Fruit fly (Drosophila melanogaster) whole organism, embryonic: ENCODE results near the gene Cpsf5.

Experiments
- Adf1 ChIP-seq: fragments of 200-800 bp; sonication (Bioruptor generic); IDR thresholded peaks from 2 replicates; pipeline ENCODE4 v1.3.6; 2022; ENCODE audit warnings: missing biosample characterization, missing genetic modification characterization
- CG12299 ChIP-seq: fragments of 200-800 bp; sonication (Bioruptor generic); optimal IDR thresholded peaks from 2 replicates; lab custom pipeline; 2018; ENCODE audit warnings: missing biosample characterization, mild to moderate bottlenecking, missing genetic modification characterization
- CG13894 ChIP-seq: fragments of 200-800 bp; sonication (Bioruptor generic); optimal IDR thresholded peaks from 3 replicates; lab custom pipeline; 2018; ENCODE audit warnings: missing biosample characterization, mild to moderate bottlenecking, missing genetic modification characterization, moderate library complexity
- CG14860 ChIP-seq: fragments of 200-800 bp; sonication (Bioruptor generic); IDR thresholded peaks from 3 replicates; pipeline ENCODE4 v1.3.6; 2022; ENCODE audit warnings: missing biosample characterization, missing genetic modification characterization; ENCODE audit not compliant: partially characterized antibody
- CG15514 ChIP-seq: fragments of 200-800 bp; sonication (Bioruptor generic); optimal IDR thresholded peaks from 3 replicates; lab custom pipeline; 2017; ENCODE audit warnings: missing biosample characterization, missing genetic modification characterization, mild to moderate bottlenecking, moderate library complexity, missing genetic modification reagents
- CG15696 ChIP-seq: fragments of 200-800 bp; sonication (Bioruptor generic); optimal IDR thresholded peaks from 2 replicates; lab custom pipeline; 2019; ENCODE audit warnings: missing biosample characterization, mild to moderate bottlenecking, missing genetic modification characterization, moderate library complexity
- CG17359 ChIP-seq: fragments of 200-800 bp; sonication (Bioruptor generic); optimal IDR thresholded peaks from 3 replicates; lab custom pipeline; 2018; ENCODE audit warnings: missing biosample characterization, mild to moderate bottlenecking, missing genetic modification characterization, moderate library complexity
- CG17829 ChIP-seq: fragments of 200-800 bp; optimal IDR thresholded peaks from 2 replicates; lab custom pipeline; 2019; ENCODE audit warnings: missing biosample characterization, mild to moderate bottlenecking, missing genetic modification characterization, moderate library complexity
- CG2120 ChIP-seq: fragments of 200-800 bp; sonication (Bioruptor generic); optimal IDR thresholded peaks from 3 replicates; lab custom pipeline; 2016; ENCODE audit warnings: missing biosample characterization, missing genetic modification characterization
- CG2129 ChIP-seq: fragments of 200-800 bp; sonication (Bioruptor generic); IDR thresholded peaks from 2 replicates; pipeline ENCODE4 v1.3.6; 2022; ENCODE audit warnings: missing biosample characterization, missing genetic modification characterization; ENCODE audit not compliant: partially characterized antibody
- CG2712 ChIP-seq: fragments of 200-800 bp; optimal IDR thresholded peaks from 3 replicates; lab custom pipeline; 2019; ENCODE audit warnings: missing biosample characterization, mild to moderate bottlenecking, missing genetic modification characterization, moderate library complexity
- CG33557 ChIP-seq: fragments of 200-800 bp; sonication (Bioruptor generic); optimal IDR thresholded peaks from 2 replicates; lab custom pipeline; 2019; ENCODE audit warnings: missing biosample characterization, mild to moderate bottlenecking, missing genetic modification characterization, moderate library complexity
- CG4707 ChIP-seq: fragments of 200-800 bp; sonication (Bioruptor generic); optimal IDR thresholded peaks from 2 replicates; lab custom pipeline; 2018; ENCODE audit warnings: missing biosample characterization, mild to moderate bottlenecking, missing genetic modification characterization, moderate library complexity
- CG6689 ChIP-seq: fragments of 200-800 bp; sonication (Bioruptor generic); IDR thresholded peaks from 2 replicates; pipeline ENCODE4 v1.3.6; 2022; ENCODE audit warnings: missing biosample characterization, missing genetic modification characterization
- CG6813 ChIP-seq: fragments of 200-800 bp; sonication (Bioruptor generic); optimal IDR thresholded peaks from 2 replicates; lab custom pipeline; 2017; ENCODE audit warnings: missing biosample characterization, missing genetic modification characterization, mild to moderate bottlenecking, moderate library complexity, missing genetic modification reagents
- CG8478 ChIP-seq: fragments of >200 bp; optimal IDR thresholded peaks from 2 replicates; lab custom pipeline; 2018
- CG9609 ChIP-seq: fragments of 200-800 bp; sonication (Bioruptor generic); optimal IDR thresholded peaks from 3 replicates; lab custom pipeline; 2016; ENCODE audit warnings: missing biosample characterization, missing genetic modification characterization
- Dad ChIP-seq: fragments of 200-800 bp; sonication (Bioruptor generic); optimal IDR thresholded peaks from 3 replicates; lab custom pipeline; 2016; ENCODE audit warnings: missing biosample characterization, missing genetic modification characterization
- Dll ChIP-seq: fragments of 200-800 bp; sonication (Bioruptor generic); IDR thresholded peaks from 4 replicates; pipeline ENCODE4 v1.3.6; 2022; ENCODE audit warnings: missing biosample characterization, missing genetic modification characterization; ENCODE audit not compliant: partially characterized antibody
- Dref ChIP-seq: fragments of 200-800 bp; sonication (Bioruptor generic); IDR thresholded peaks from 2 replicates; pipeline ENCODE4 v1.3.6; 2022; ENCODE audit warnings: missing biosample characterization, missing genetic modification characterization
- Hsf ChIP-seq: fragments of 200-800 bp; sonication (Bioruptor generic); optimal IDR thresholded peaks from 3 replicates; lab custom pipeline; 2016; ENCODE audit warnings: missing biosample characterization, missing genetic modification characterization
- Jarid2 ChIP-seq: fragments of 200-800 bp; sonication (Bioruptor generic); optimal IDR thresholded peaks from 3 replicates; lab custom pipeline; 2017; ENCODE audit warnings: mild to moderate bottlenecking, missing biosample characterization, missing genetic modification reagents, missing genetic modification characterization
- MESR4 ChIP-seq: fragments of 200-800 bp; sonication (Bioruptor generic); optimal IDR thresholded peaks from 2 replicates; lab custom pipeline; 2018; ENCODE audit warnings: missing biosample characterization, mild to moderate bottlenecking, missing genetic modification characterization, moderate library complexity
- NFAT ChIP-seq: fragments of 200-800 bp; sonication (Bioruptor generic); IDR thresholded peaks from 2 replicates; pipeline ENCODE4 v1.3.6; 2022; ENCODE audit warnings: missing biosample characterization, missing genetic modification characterization
- Nf-YA ChIP-seq: fragments of 200-800 bp; sonication (Bioruptor generic); IDR thresholded peaks from 2 replicates; pipeline ENCODE4 v1.3.6; 2022; ENCODE audit warnings: missing biosample characterization, missing genetic modification characterization
- Scr ChIP-seq: fragments of 200-800 bp; sonication (Bioruptor generic); IDR thresholded peaks from 2 replicates; pipeline ENCODE4 v1.3.6; 2022; ENCODE audit warnings: missing biosample characterization, missing genetic modification characterization; ENCODE audit not compliant: partially characterized antibody
- Xbp1 ChIP-seq: fragments of 200-800 bp; sonication (Bioruptor generic); optimal IDR thresholded peaks from 3 replicates; lab custom pipeline; 2016; ENCODE audit warnings: missing biosample characterization, mild to moderate bottlenecking, missing genetic modification characterization
- bigmax ChIP-seq: fragments of 200-800 bp; sonication (Bioruptor generic); optimal IDR thresholded peaks from 2 replicates; lab custom pipeline; 2018; ENCODE audit warnings: missing biosample characterization, mild to moderate bottlenecking, missing genetic modification characterization
- crp ChIP-seq, 2 experiments: fragments of 200-800 bp; sonication (Bioruptor generic); optimal IDR thresholded peaks; 2 replicates in 1 of 2; 3 replicates in 1 of 2; lab custom pipeline; 2017; ENCODE audit warnings: missing biosample characterization in 2 of 2, missing genetic modification characterization in 2 of 2, mild to moderate bottlenecking in 1 of 2, moderate library complexity in 1 of 2
- dan ChIP-seq: fragments of 200-800 bp; sonication (Bioruptor generic); IDR thresholded peaks from 2 replicates; pipeline ENCODE4 v1.3.6; 2022; ENCODE audit warnings: missing biosample characterization, missing genetic modification characterization
- dm ChIP-seq: fragments of 200-800 bp; sonication (Bioruptor generic); optimal IDR thresholded peaks from 3 replicates; lab custom pipeline; 2016; ENCODE audit warnings: missing biosample characterization, missing genetic modification characterization
- gfzf ChIP-seq: fragments of 200-800 bp; sonication (Bioruptor generic); optimal IDR thresholded peaks from 2 replicates; lab custom pipeline; 2016; ENCODE audit warnings: missing biosample characterization, mild to moderate bottlenecking, missing genetic modification characterization, moderate library complexity
- grn ChIP-seq: fragments of 200-800 bp; sonication (Bioruptor generic); optimal IDR thresholded peaks from 3 replicates; lab custom pipeline; 2017; ENCODE audit warnings: missing biosample characterization, missing genetic modification characterization
- lov ChIP-seq, 2 experiments: fragments of 200-800 bp in 1 of 2; fragments of >200 bp in 1 of 2; sonication (Bioruptor generic) in 1 of 2; IDR thresholded peaks in 1 of 2; optimal IDR thresholded peaks in 1 of 2; 2 replicates in 1 of 2; 3 replicates in 1 of 2; pipeline versions ENCODE4 v1.3.6 to Lab custom; 2017 to 2022; ENCODE audit warnings: missing biosample characterization in 1 of 2, missing genetic modification characterization in 1 of 2
- maf-S ChIP-seq: fragments of 200-800 bp; sonication (Bioruptor generic); optimal IDR thresholded peaks from 2 replicates; lab custom pipeline; 2016; ENCODE audit warnings: missing biosample characterization, missing genetic modification characterization
- nerfin-2 ChIP-seq: fragments of 200-800 bp; sonication (Bioruptor generic); IDR thresholded peaks from 2 replicates; pipeline ENCODE4 v1.3.6; 2022; ENCODE audit warnings: missing biosample characterization, missing genetic modification characterization; ENCODE audit not compliant: partially characterized antibody
- nmo ChIP-seq: fragments of 200-800 bp; sonication (Bioruptor generic); optimal IDR thresholded peaks from 2 replicates; lab custom pipeline; 2018; ENCODE audit warnings: missing biosample characterization, mild to moderate bottlenecking, missing genetic modification characterization, moderate library complexity
- odd ChIP-seq: fragments of 200-800 bp; sonication (Bioruptor generic); optimal IDR thresholded peaks from 2 replicates; lab custom pipeline; 2017; ENCODE audit warnings: missing biosample characterization, mild to moderate bottlenecking, missing genetic modification characterization
- pum ChIP-seq: fragments of 200-800 bp; sonication (Bioruptor generic); optimal IDR thresholded peaks from 2 replicates; lab custom pipeline; 2016; ENCODE audit warnings: missing biosample characterization, missing genetic modification characterization
- sc ChIP-seq, 3 experiments: fragments of >200 bp in 2 of 3; fragments of 200-800 bp in 1 of 3; sonication (Bioruptor generic) in 1 of 3; optimal IDR thresholded peaks; 2 replicates in 2 of 3; 3 replicates in 1 of 3; lab custom pipeline; 2017; ENCODE audit warnings: mild to moderate bottlenecking in 1 of 3, missing biosample characterization in 1 of 3, missing genetic modification characterization in 1 of 3, missing genetic modification reagents in 1 of 3
- sens ChIP-seq: fragments of 200-800 bp; sonication (Bioruptor generic); peaks from one replicate; lab custom pipeline; 2016; ENCODE audit warnings: missing biosample characterization, missing genetic modification characterization
- ssp ChIP-seq: fragments of 200-800 bp; sonication (Bioruptor generic); IDR thresholded peaks from 2 replicates; pipeline ENCODE4 v1.3.6; 2022; ENCODE audit warnings: missing biosample characterization, missing genetic modification characterization
- stc ChIP-seq: fragments of 200-800 bp; sonication (Bioruptor generic); IDR thresholded peaks from 2 replicates; pipeline ENCODE4 v1.3.6; 2022; ENCODE audit warnings: missing biosample characterization, missing genetic modification characterization
- stwl ChIP-seq: fragments of 200-800 bp; sonication (Bioruptor generic); optimal IDR thresholded peaks from 3 replicates; lab custom pipeline; 2018; ENCODE audit warnings: missing biosample characterization, mild to moderate bottlenecking, missing genetic modification characterization, moderate library complexity
- trem ChIP-seq: fragments of 200-800 bp; optimal IDR thresholded peaks from 3 replicates; lab custom pipeline; 2019; ENCODE audit warnings: missing biosample characterization, mild to moderate bottlenecking, missing genetic modification characterization, moderate library complexity
- ttk ChIP-seq: fragments of 200-800 bp; sonication (Bioruptor generic); IDR thresholded peaks from 2 replicates; pipeline ENCODE4 v2.1.2; 2022; ENCODE audit warnings: missing biosample characterization, missing genetic modification characterization
- vnd ChIP-seq: fragments of 200-800 bp; sonication (Bioruptor generic); IDR thresholded peaks from 3 replicates; pipeline ENCODE4 v1.3.6; 2022; ENCODE audit warnings: missing biosample characterization, missing genetic modification characterization; ENCODE audit not compliant: partially characterized antibody

Gene Cpsf5

dm6 chr3L:9402157-9402890 is 8.5 kb upstream of the Cpsf5 start, which contains the start of gene eIF4E1 (continued):
- TF ChIP-seq crp (GFP tag; optimal IDR thresholded peaks at IDR 0.05; lab: Kevin White, UChicago) (peak in 1 of 2 experiments; percentile 5), pum (GFP tag; lab: Kevin White, UChicago) (no peak), gfzf (peak; percentile 75), MESR4 (GFP tag; lab: Kevin White, UChicago) (peak; percentile 86), CG17359 (tag; lab: Kevin White, UChicago) (no peak), Dref (GFP tag; lab: Robert Waterston, UW) (peak; percentile 92), CG9609 (GFP tag; lab: Kevin White, UChicago) (no peak), CG4707 (GFP tag; lab: Kevin White, UChicago) (no peak), CG6813 (GFP tag; lab: Kevin White, UChicago) (no peak), Nf-YA (GFP tag; lab: Robert Waterston, UW) (0 out of 2 replicates have a peak, but pooled peaks have one; percentile 5), Scr (GFP tag; lab: Robert Waterston, UW) (peak; percentile 76), stc (peak; percentile 4; the same call in 1 of the 2 replicates), CG33557 (GFP tag; lab: Kevin White, UChicago) (no peak), CG2712 (tag; lab: Kevin White, UChicago) (peak; percentile 53), CG12299 (no peak), dm (GFP tag; lab: Kevin White, UChicago) (peak; percentile 61), ttk (GFP tag; lab: Robert Waterston, UW) (no peak), CG2120 (GFP tag; lab: Kevin White, UChicago) (peak; percentile 13), CG15514 (GFP tag; lab: Kevin White, UChicago) (peak; percentile 68), Xbp1 (GFP tag; lab: Kevin White, UChicago) (peak; percentile 46), CG8478 (peak; percentile 86), sc (optimal IDR thresholded peaks at IDR 0.05; lab: Kevin White, UChicago) (no peak), sc (GFP tag; optimal IDR thresholded peaks at IDR 0.05; lab: Kevin White, UChicago) (no peak), NFAT (GFP tag; lab: Robert Waterston, UW) (peak; percentile 54; the same call in 1 of the 2 replicates), trem (tag; lab: Kevin White, UChicago) (peak; percentile 57), Dad (GFP tag; lab: Kevin White, UChicago) (peak; percentile 35), Dll (GFP tag; lab: Robert Waterston, UW) (peak; percentile 72), lov (optimal IDR thresholded peaks at IDR 0.05; lab: Kevin White, UChicago) (no peak), lov (GFP tag; IDR thresholded peaks at IDR 0.05; lab: Robert Waterston, UW) (no peak), CG15696 (peak; percentile 8), CG13894 (tag; lab: Kevin White, UChicago) (peak; percentile 31), maf-S (GFP tag; lab: Kevin White, UChicago) (peak; percentile 2), CG2129 (GFP tag; lab: Robert Waterston, UW) (peak; percentile 34; the same call in 1 of the 2 replicates), dan (GFP tag; lab: Robert Waterston, UW) (no peak), Hsf (GFP tag; lab: Kevin White, UChicago) (peak; percentile 13), ssp (GFP tag; lab: Robert Waterston, UW) (peak; percentile 38), grn (GFP tag; lab: Kevin White, UChicago) (peak; percentile 7), CG17829 (tag; lab: Kevin White, UChicago) (peak; percentile 73), sens (GFP tag; lab: Kevin White, UChicago) (peak; percentile 78), stwl (tag; lab: Kevin White, UChicago) (peak; percentile 93), odd (GFP tag; lab: Kevin White, UChicago) (no peak), Adf1 (0 out of 2 replicates have a peak, but pooled peaks have one; percentile 28), Jarid2 (GFP tag; lab: Kevin White, UChicago) (no peak), CG14860 (peak; percentile 36; the same call in 2 of the 3 replicates), bigmax (GFP tag; lab: Kevin White, UChicago) (peak; percentile 14), vnd (GFP tag; lab: Robert Waterston, UW) (peak; percentile 74; the same call in 2 of the 3 replicates), nmo (GFP tag; lab: Kevin White, UChicago) (peak; percentile 53), CG6689 (GFP tag; lab: Robert Waterston, UW) (no peak), nerfin-2 (GFP tag; lab: Robert Waterston, UW) (0 out of 2 replicates have a peak, but pooled peaks have one; percentile 42)
